Fruit fly (Drosophila melanogaster) whole organism, embryonic: ENCODE measurements around the gene Cp16.
A peak's percentile ranks its signal among the peaks of the same experiment; 100 is the strongest.

Experiments
- CG10209 ChIP-seq: fragments of 200-800 bp; sonication (Bioruptor generic); optimal IDR thresholded peaks from 3 replicates; lab custom pipeline; 2017; ENCODE audit warnings: missing biosample characterization, mild to moderate bottlenecking, missing genetic modification characterization, missing genetic modification reagents
- CG12659 ChIP-seq: fragments of 200-800 bp; sonication (Bioruptor generic); optimal IDR thresholded peaks from 3 replicates; lab custom pipeline; 2017; ENCODE audit warnings: mild to moderate bottlenecking, missing biosample characterization, missing genetic modification reagents, missing genetic modification characterization
- CG14014 ChIP-seq: fragments of 200-800 bp; sonication (Bioruptor generic); IDR thresholded peaks from 2 replicates; pipeline ENCODE4 v1.3.6; 2022; ENCODE audit warnings: missing biosample characterization, missing genetic modification characterization
- CG14050 ChIP-seq: fragments of 200-800 bp; sonication (Bioruptor generic); IDR thresholded peaks from 3 replicates; pipeline ENCODE4 v1.3.6; 2022; ENCODE audit warnings: missing biosample characterization, missing genetic modification characterization
- CG14860 ChIP-seq: fragments of 200-800 bp; sonication (Bioruptor generic); IDR thresholded peaks from 3 replicates; pipeline ENCODE4 v1.3.6; 2022; ENCODE audit warnings: missing biosample characterization, missing genetic modification characterization; ENCODE audit not compliant: partially characterized antibody
- CG15601 ChIP-seq: fragments of 200-800 bp; sonication (Bioruptor generic); optimal IDR thresholded peaks from 3 replicates; lab custom pipeline; 2019; ENCODE audit warnings: missing biosample characterization, mild to moderate bottlenecking, missing genetic modification characterization, moderate library complexity
- CG17359 ChIP-seq: fragments of 200-800 bp; sonication (Bioruptor generic); optimal IDR thresholded peaks from 3 replicates; lab custom pipeline; 2018; ENCODE audit warnings: missing biosample characterization, mild to moderate bottlenecking, missing genetic modification characterization, moderate library complexity
- CG17385 ChIP-seq: fragments of 200-800 bp; sonication (Bioruptor generic); optimal IDR thresholded peaks from 3 replicates; lab custom pipeline; 2018; ENCODE audit warnings: missing biosample characterization, mild to moderate bottlenecking, missing genetic modification characterization
- CG31388 ChIP-seq: fragments of 200-800 bp; sonication (Bioruptor generic); optimal IDR thresholded peaks from 2 replicates; lab custom pipeline; 2016; ENCODE audit warnings: missing biosample characterization, missing genetic modification characterization
- CG32532 ChIP-seq: fragments of 200-800 bp; sonication (Bioruptor generic); IDR thresholded peaks from 2 replicates; pipeline ENCODE4 v1.3.6; 2022; ENCODE audit warnings: missing biosample characterization, missing genetic modification characterization
- CG5245 ChIP-seq: fragments of 200-800 bp; sonication (Bioruptor generic); optimal IDR thresholded peaks from 3 replicates; lab custom pipeline; 2016; ENCODE audit warnings: missing biosample characterization, missing genetic modification characterization
- CG6765 ChIP-seq: fragments of 200-800 bp; sonication (Bioruptor generic); optimal IDR thresholded peaks from 3 replicates; lab custom pipeline; 2017; ENCODE audit warnings: missing biosample characterization, mild to moderate bottlenecking, missing genetic modification characterization
- CG6813 ChIP-seq: fragments of 200-800 bp; sonication (Bioruptor generic); optimal IDR thresholded peaks from 2 replicates; lab custom pipeline; 2017; ENCODE audit warnings: missing biosample characterization, missing genetic modification characterization, mild to moderate bottlenecking, moderate library complexity, missing genetic modification reagents
- CG8281 ChIP-seq: fragments of 200-800 bp; sonication (Bioruptor generic); optimal IDR thresholded peaks from 2 replicates; lab custom pipeline; 2018; ENCODE audit warnings: missing biosample characterization, mild to moderate bottlenecking, missing genetic modification characterization, moderate library complexity
- CG9727 ChIP-seq: fragments of 200-800 bp; sonication (Bioruptor generic); optimal IDR thresholded peaks from 3 replicates; lab custom pipeline; 2017; ENCODE audit warnings: missing biosample characterization, mild to moderate bottlenecking, missing genetic modification characterization
- CHES-1-like ChIP-seq: fragments of 200-800 bp; sonication (Bioruptor generic); optimal IDR thresholded peaks from 2 replicates; lab custom pipeline; 2016; ENCODE audit warnings: missing biosample characterization, missing genetic modification characterization
- Fer3 ChIP-seq: fragments of 200-800 bp; sonication (Bioruptor generic); optimal IDR thresholded peaks from 2 replicates; lab custom pipeline; 2018; ENCODE audit warnings: missing biosample characterization, mild to moderate bottlenecking, missing genetic modification characterization, moderate library complexity
- GATAe ChIP-seq: fragments of 200-800 bp; sonication (Bioruptor generic); conservative IDR thresholded peaks from 2 replicates; pipeline ENCODE4 v1.3.6; 2022; ENCODE audit warnings: missing biosample characterization, missing genetic modification characterization
- Hmx ChIP-seq: fragments of 200-800 bp; sonication (Bioruptor generic); optimal IDR thresholded peaks from 2 replicates; lab custom pipeline; 2016; ENCODE audit warnings: missing biosample characterization, missing genetic modification characterization
- Jarid2 ChIP-seq: fragments of 200-800 bp; sonication (Bioruptor generic); optimal IDR thresholded peaks from 3 replicates; lab custom pipeline; 2017; ENCODE audit warnings: mild to moderate bottlenecking, missing biosample characterization, missing genetic modification reagents, missing genetic modification characterization
- Lpt ChIP-seq: fragments of >200 bp; optimal IDR thresholded peaks from 2 replicates; lab custom pipeline; 2018; ENCODE audit warnings: missing biosample characterization, missing genetic modification characterization
- NC2α ChIP-seq: fragments of 200-800 bp; sonication (Bioruptor generic); optimal IDR thresholded peaks from 2 replicates; lab custom pipeline; 2016; ENCODE audit warnings: missing biosample characterization, missing genetic modification characterization
- Nf-YB ChIP-seq: fragments of 200-800 bp; sonication (Bioruptor generic); optimal IDR thresholded peaks from 3 replicates; lab custom pipeline; 2019; ENCODE audit warnings: missing biosample characterization, mild to moderate bottlenecking, missing genetic modification characterization, moderate library complexity
- Oaz ChIP-seq: fragments of 200-800 bp; sonication (Bioruptor generic); IDR thresholded peaks from 2 replicates; pipeline ENCODE4 v1.3.6; 2022; ENCODE audit warnings: missing biosample characterization, missing genetic modification characterization
- Oli ChIP-seq: fragments of 200-800 bp; sonication (Bioruptor generic); optimal IDR thresholded peaks from 2 replicates; lab custom pipeline; 2018; ENCODE audit warnings: missing biosample characterization, mild to moderate bottlenecking, missing genetic modification characterization, moderate library complexity
- Optix ChIP-seq: fragments of 200-800 bp; sonication (Bioruptor generic); IDR thresholded peaks from 3 replicates; pipeline ENCODE4 v1.3.6; 2022; ENCODE audit warnings: missing biosample characterization, missing genetic modification characterization
- Pdp1 ChIP-seq, 2 experiments: fragments of 200-800 bp; sonication (Bioruptor generic); optimal IDR thresholded peaks; 3 replicates each; lab custom pipeline; 2016; ENCODE audit warnings: missing biosample characterization in 2 of 2, missing genetic modification characterization in 2 of 2, mild to moderate bottlenecking in 1 of 2, moderate library complexity in 1 of 2
- Six4 ChIP-seq: fragments of 200-800 bp; sonication (Bioruptor generic); optimal IDR thresholded peaks from 2 replicates; lab custom pipeline; 2016; ENCODE audit warnings: missing biosample characterization, missing genetic modification characterization
- Sox102F ChIP-seq: fragments of 200-800 bp; sonication (Bioruptor generic); optimal IDR thresholded peaks from 2 replicates; lab custom pipeline; 2018; ENCODE audit warnings: missing biosample characterization, mild to moderate bottlenecking, missing genetic modification characterization, moderate library complexity
- Vsx1 ChIP-seq: fragments of 200-800 bp; sonication (Bioruptor generic); optimal IDR thresholded peaks from 2 replicates; lab custom pipeline; 2017; ENCODE audit warnings: missing biosample characterization, mild to moderate bottlenecking, missing genetic modification characterization, missing genetic modification reagents
- ara ChIP-seq: fragments of 200-800 bp; sonication (Bioruptor generic); IDR thresholded peaks from 2 replicates; pipeline ENCODE4 v1.3.6; 2022; ENCODE audit warnings: missing biosample characterization, missing genetic modification characterization
- bbx ChIP-seq: fragments of 200-800 bp; sonication (Bioruptor generic); IDR thresholded peaks from 2 replicates; pipeline ENCODE4 v1.3.6; 2022; ENCODE audit warnings: missing biosample characterization, missing genetic modification characterization; ENCODE audit not compliant: partially characterized antibody
- crc ChIP-seq: fragments of 200-800 bp; sonication (Bioruptor generic); optimal IDR thresholded peaks from 2 replicates; lab custom pipeline; 2016; ENCODE audit warnings: missing biosample characterization, missing genetic modification characterization
- crol ChIP-seq: fragments of 200-800 bp; sonication (Bioruptor generic); IDR thresholded peaks from 2 replicates; pipeline ENCODE4 v1.3.6; 2022; ENCODE audit warnings: missing biosample characterization, missing genetic modification characterization
- cwo ChIP-seq: fragments of 200-800 bp; sonication (Bioruptor generic); optimal IDR thresholded peaks from 3 replicates; lab custom pipeline; 2017; ENCODE audit warnings: missing biosample characterization, missing genetic modification characterization, mild to moderate bottlenecking, moderate library complexity, missing genetic modification reagents
- da ChIP-seq: fragments of 200-800 bp; sonication (Bioruptor generic); optimal IDR thresholded peaks from 2 replicates; lab custom pipeline; 2016; ENCODE audit warnings: missing biosample characterization, missing genetic modification characterization
- disco-r ChIP-seq: fragments of 200-800 bp; sonication (Bioruptor generic); optimal IDR thresholded peaks from 2 replicates; lab custom pipeline; 2016; ENCODE audit warnings: missing biosample characterization, missing genetic modification characterization
- dmrt99B ChIP-seq: fragments of 200-800 bp; sonication (Bioruptor generic); optimal IDR thresholded peaks from 2 replicates; lab custom pipeline; 2018; ENCODE audit warnings: missing biosample characterization, mild to moderate bottlenecking, missing genetic modification characterization, moderate library complexity
- dpn ChIP-seq, 2 experiments: fragments of 200-800 bp; sonication (Bioruptor generic); optimal IDR thresholded peaks; 3 replicates each; lab custom pipeline; 2016; ENCODE audit warnings: missing biosample characterization in 2 of 2, missing genetic modification characterization in 2 of 2
- en ChIP-seq: fragments of 200-800 bp; sonication (Bioruptor generic); optimal IDR thresholded peaks from 2 replicates; lab custom pipeline; 2016; ENCODE audit warnings: missing biosample characterization, missing genetic modification characterization
- eve ChIP-seq, 2 experiments: fragments of >200 bp; optimal IDR thresholded peaks; 2 replicates each; lab custom pipeline; 2017; ENCODE audit warnings: missing biosample characterization in 2 of 2, missing genetic modification characterization in 2 of 2
- jing ChIP-seq: fragments of 200-800 bp; sonication (Bioruptor generic); optimal IDR thresholded peaks from 2 replicates; lab custom pipeline; 2018; ENCODE audit warnings: missing biosample characterization, mild to moderate bottlenecking, missing genetic modification characterization
- maf-S ChIP-seq: fragments of 200-800 bp; sonication (Bioruptor generic); optimal IDR thresholded peaks from 2 replicates; lab custom pipeline; 2016; ENCODE audit warnings: missing biosample characterization, missing genetic modification characterization
- pfk ChIP-seq: fragments of 200-800 bp; sonication (Bioruptor generic); optimal IDR thresholded peaks from 2 replicates; lab custom pipeline; 2018; ENCODE audit warnings: missing biosample characterization, mild to moderate bottlenecking, missing genetic modification characterization, moderate library complexity
- scrt ChIP-seq: fragments of 200-800 bp; sonication (Bioruptor generic); optimal IDR thresholded peaks from 2 replicates; lab custom pipeline; 2018; ENCODE audit warnings: missing biosample characterization, mild to moderate bottlenecking, missing genetic modification characterization, moderate library complexity
- sd ChIP-seq: fragments of 200-800 bp; sonication (Bioruptor generic); optimal IDR thresholded peaks from 3 replicates; lab custom pipeline; 2018; ENCODE audit warnings: missing biosample characterization, mild to moderate bottlenecking, missing genetic modification characterization, moderate library complexity
- sim ChIP-seq: fragments of 200-800 bp; sonication (Bioruptor generic); IDR thresholded peaks from 2 replicates; pipeline ENCODE4 v1.3.6; 2022; ENCODE audit warnings: missing biosample characterization, missing genetic modification characterization
- sob ChIP-seq: fragments of 200-800 bp; sonication (Bioruptor generic); IDR thresholded peaks from 2 replicates; pipeline ENCODE4 v1.3.6; 2022; ENCODE audit warnings: missing biosample characterization, missing genetic modification characterization
- trh ChIP-seq: fragments of 200-800 bp; sonication (Bioruptor generic); optimal IDR thresholded peaks from 2 replicates; lab custom pipeline; 2016; ENCODE audit warnings: missing biosample characterization, missing genetic modification characterization
- wek ChIP-seq: fragments of 200-800 bp; sonication (Bioruptor generic); optimal IDR thresholded peaks from 3 replicates; lab custom pipeline; 2018; ENCODE audit warnings: missing biosample characterization, mild to moderate bottlenecking, missing genetic modification characterization, moderate library complexity

Gene Cp16

dm6 chr3L:8689675-8690074, 42.1 kb upstream of the Cp16 start (continued):
- TF ChIP-seq CG14050 (GFP tag; lab: Robert Waterston, UW) (no peak), Optix (no peak), bbx (GFP tag; lab: Robert Waterston, UW) (no peak), CG12659 (GFP tag; lab: Kevin White, UChicago) (no peak), jing (GFP tag; lab: Kevin White, UChicago) (no peak), Oli (no peak), sim (GFP tag; lab: Robert Waterston, UW) (no peak), ara (GFP tag; lab: Robert Waterston, UW) (0 out of 2 replicates have a peak, but pooled peaks have one; percentile 11), cwo (GFP tag; lab: Kevin White, UChicago) (peak; percentile 43), crol (no peak), CG6813 (GFP tag; lab: Kevin White, UChicago) (peak; percentile 76), Vsx1 (peak; percentile 80), CG8281 (no peak), disco-r (peak; percentile 28), NC2α (GFP tag; lab: Kevin White, UChicago) (no peak), crc (GFP tag; lab: Kevin White, UChicago) (peak; percentile 2), Pdp1 (GFP tag; optimal IDR thresholded peaks at IDR 0.05; lab: Kevin White, UChicago) (peak in 1 of 2 experiments; percentile 42), dmrt99B (peak; percentile 19), CG14860 (GFP tag; lab: Robert Waterston, UW) (no peak), trh (GFP tag; lab: Kevin White, UChicago) (peak; percentile 22), Lpt (no peak), CG17385 (GFP tag; lab: Kevin White, UChicago) (no peak), sob (GFP tag; lab: Robert Waterston, UW) (peak; percentile 71; the same call in 1 of the 2 replicates), CG32532 (GFP tag; lab: Robert Waterston, UW) (peak; percentile 25; the same call in 1 of the 2 replicates), CHES-1-like (GFP tag; lab: Kevin White, UChicago) (peak; percentile 5), eve (GFP tag; optimal IDR thresholded peaks at IDR 0.05; lab: Kevin White, UChicago) (no peak), CG6765 (peak; percentile 20), Nf-YB (GFP tag; lab: Kevin White, UChicago) (no peak), en (GFP tag; lab: Kevin White, UChicago) (no peak), CG9727 (peak; percentile 56), da (peak; percentile 9), pfk (GFP tag; lab: Kevin White, UChicago) (peak; percentile 23), dpn (GFP tag; optimal IDR thresholded peaks at IDR 0.05; lab: Kevin White, UChicago) (peak in 1 of 2 experiments; percentile 45), wek (GFP tag; lab: Kevin White, UChicago) (peak; percentile 5), CG10209 (peak; percentile 45), CG15601 (tag; lab: Kevin White, UChicago) (no peak), CG17359 (tag; lab: Kevin White, UChicago) (peak; percentile 12), GATAe (GFP tag; lab: Robert Waterston, UW) (no peak), Oaz (GFP tag; lab: Robert Waterston, UW) (no peak), CG31388 (no peak), scrt (peak; percentile 6), Sox102F (GFP tag; lab: Kevin White, UChicago) (no peak), sd (tag; lab: Kevin White, UChicago) (peak; percentile 85), Six4 (GFP tag; lab: Kevin White, UChicago) (no peak), maf-S (GFP tag; lab: Kevin White, UChicago) (no peak), CG5245 (GFP tag; lab: Kevin White, UChicago) (no peak), Fer3 (tag; lab: Kevin White, UChicago) (peak; percentile 63), Hmx (GFP tag; lab: Kevin White, UChicago) (no peak), CG14014 (GFP tag; lab: Robert Waterston, UW) (peak; percentile 58; the same call in 1 of the 2 replicates), Jarid2 (peak; percentile 29)
